Fruit fly (Drosophila melanogaster) whole organism, embryonic: ENCODE results near the gene spz3.

Source experiments
- CG10267 ChIP-seq: fragments of 200-800 bp; sonication (Bioruptor generic); optimal IDR thresholded peaks from 2 replicates; lab custom pipeline; 2018; ENCODE audit warnings: missing biosample characterization, mild to moderate bottlenecking, missing genetic modification characterization, moderate library complexity
- CG11398 ChIP-seq: fragments of 200-800 bp; sonication (Bioruptor generic); optimal IDR thresholded peaks from 2 replicates; lab custom pipeline; 2016; ENCODE audit warnings: missing biosample characterization, missing genetic modification characterization
- CG11456 ChIP-seq: fragments of 200-800 bp; sonication (Bioruptor generic); IDR thresholded peaks from 3 replicates; pipeline ENCODE4 v1.3.6; 2022; ENCODE audit warnings: missing biosample characterization, missing genetic modification characterization
- CG11695 ChIP-seq: fragments of 200-800 bp; sonication (Bioruptor generic); IDR thresholded peaks from 3 replicates; pipeline ENCODE4 v1.3.6; 2022; ENCODE audit warnings: missing biosample characterization, missing genetic modification characterization
- CG12219 ChIP-seq: fragments of 200-800 bp; sonication (Bioruptor generic); optimal IDR thresholded peaks from 3 replicates; lab custom pipeline; 2018; ENCODE audit warnings: missing biosample characterization, mild to moderate bottlenecking, missing genetic modification characterization
- CG12236 ChIP-seq: fragments of 200-800 bp; sonication (Bioruptor generic); optimal IDR thresholded peaks from 2 replicates; lab custom pipeline; 2016; ENCODE audit warnings: missing biosample characterization, missing genetic modification characterization
- CG12942 ChIP-seq: fragments of 200-800 bp; sonication (Bioruptor generic); optimal IDR thresholded peaks from 3 replicates; lab custom pipeline; 2016; ENCODE audit warnings: missing biosample characterization, missing genetic modification characterization
- CG14441 ChIP-seq: fragments of 200-800 bp; sonication (Bioruptor generic); IDR thresholded peaks from 2 replicates; pipeline ENCODE4 v1.3.6; 2022; ENCODE audit warnings: missing biosample characterization, missing genetic modification characterization
- CG17612 ChIP-seq: fragments of 200-800 bp; sonication (Bioruptor generic); IDR thresholded peaks from 2 replicates; pipeline ENCODE4 v1.3.6; 2022; ENCODE audit warnings: missing biosample characterization, missing genetic modification characterization
- CG17802 ChIP-seq: fragments of 200-800 bp; sonication (Bioruptor generic); optimal IDR thresholded peaks from 2 replicates; lab custom pipeline; 2018; ENCODE audit warnings: missing biosample characterization, mild to moderate bottlenecking, missing genetic modification characterization, moderate library complexity
- CG6791 ChIP-seq: fragments of 200-800 bp; sonication (Bioruptor generic); IDR thresholded peaks from 3 replicates; pipeline ENCODE4 v1.3.6; 2022; ENCODE audit warnings: missing biosample characterization, missing genetic modification characterization; ENCODE audit not compliant: partially characterized antibody
- CG6813 ChIP-seq: fragments of 200-800 bp; sonication (Bioruptor generic); optimal IDR thresholded peaks from 2 replicates; lab custom pipeline; 2017; ENCODE audit warnings: missing biosample characterization, missing genetic modification characterization, mild to moderate bottlenecking, moderate library complexity, missing genetic modification reagents
- CG7271 ChIP-seq: fragments of 200-800 bp; sonication (Bioruptor generic); optimal IDR thresholded peaks from 2 replicates; lab custom pipeline; 2018; ENCODE audit warnings: missing biosample characterization, mild to moderate bottlenecking, missing genetic modification characterization, moderate library complexity
- CG7556 ChIP-seq: fragments of 200-800 bp; sonication (Bioruptor generic); optimal IDR thresholded peaks from 2 replicates; lab custom pipeline; 2017; ENCODE audit warnings: missing biosample characterization, mild to moderate bottlenecking, missing genetic modification characterization
- CG7839 ChIP-seq: fragments of 200-800 bp; sonication (Bioruptor generic); optimal IDR thresholded peaks from 3 replicates; lab custom pipeline; 2018; ENCODE audit warnings: missing biosample characterization, mild to moderate bottlenecking, missing genetic modification characterization, moderate library complexity
- CG8478 ChIP-seq: fragments of >200 bp; optimal IDR thresholded peaks from 2 replicates; lab custom pipeline; 2018
- CHES-1-like ChIP-seq: fragments of 200-800 bp; sonication (Bioruptor generic); optimal IDR thresholded peaks from 2 replicates; lab custom pipeline; 2016; ENCODE audit warnings: missing biosample characterization, missing genetic modification characterization
- E2f2 ChIP-seq: fragments of 200-800 bp; sonication (Bioruptor generic); IDR thresholded peaks from 2 replicates; pipeline ENCODE4 v1.3.6; 2022; ENCODE audit warnings: missing biosample characterization, missing genetic modification characterization
- ERR ChIP-seq: fragments of 200-800 bp; sonication (Bioruptor generic); optimal IDR thresholded peaks from 2 replicates; lab custom pipeline; 2016; ENCODE audit warnings: missing biosample characterization, missing genetic modification characterization
- Ets65A ChIP-seq: fragments of 200-800 bp; sonication (Bioruptor generic); peaks from one replicate; lab custom pipeline; 2016; ENCODE audit warnings: missing biosample characterization, missing genetic modification characterization
- GATAe ChIP-seq: fragments of 200-800 bp; sonication (Bioruptor generic); conservative IDR thresholded peaks from 2 replicates; pipeline ENCODE4 v1.3.6; 2022; ENCODE audit warnings: missing biosample characterization, missing genetic modification characterization
- Hsf ChIP-seq: fragments of 200-800 bp; sonication (Bioruptor generic); optimal IDR thresholded peaks from 3 replicates; lab custom pipeline; 2016; ENCODE audit warnings: missing biosample characterization, missing genetic modification characterization
- Lhr ChIP-seq: fragments of 200-800 bp; sonication (Bioruptor generic); optimal IDR thresholded peaks from 3 replicates; lab custom pipeline; 2017; ENCODE audit warnings: mild to moderate bottlenecking, missing biosample characterization, missing genetic modification reagents, missing genetic modification characterization
- MESR4 ChIP-seq: fragments of 200-800 bp; sonication (Bioruptor generic); optimal IDR thresholded peaks from 2 replicates; lab custom pipeline; 2018; ENCODE audit warnings: missing biosample characterization, mild to moderate bottlenecking, missing genetic modification characterization, moderate library complexity
- Meics ChIP-seq: fragments of 200-800 bp; sonication (Bioruptor generic); optimal IDR thresholded peaks from 2 replicates; lab custom pipeline; 2017; ENCODE audit warnings: missing biosample characterization, mild to moderate bottlenecking, missing genetic modification characterization
- Neu2 ChIP-seq: fragments of 200-800 bp; sonication (Bioruptor generic); optimal IDR thresholded peaks from 3 replicates; lab custom pipeline; 2016; ENCODE audit warnings: missing biosample characterization, missing genetic modification characterization, borderline replicate concordance
- Oli ChIP-seq: fragments of 200-800 bp; sonication (Bioruptor generic); optimal IDR thresholded peaks from 2 replicates; lab custom pipeline; 2018; ENCODE audit warnings: missing biosample characterization, mild to moderate bottlenecking, missing genetic modification characterization, moderate library complexity
- Xbp1 ChIP-seq: fragments of 200-800 bp; sonication (Bioruptor generic); optimal IDR thresholded peaks from 3 replicates; lab custom pipeline; 2016; ENCODE audit warnings: missing biosample characterization, mild to moderate bottlenecking, missing genetic modification characterization
- aop ChIP-seq: fragments of 200-800 bp; sonication (Bioruptor generic); IDR thresholded peaks from 2 replicates; pipeline ENCODE4 v1.3.6; 2022; ENCODE audit warnings: missing biosample characterization, missing genetic modification characterization
- cad ChIP-seq: fragments of >200 bp; optimal IDR thresholded peaks from 2 replicates; lab custom pipeline; 2017; ENCODE audit warnings: missing biosample characterization, missing genetic modification characterization
- cas ChIP-seq: fragments of 200-800 bp; sonication (Bioruptor generic); IDR thresholded peaks from 2 replicates; pipeline ENCODE4 v1.3.6; 2022; ENCODE audit warnings: missing biosample characterization, missing genetic modification characterization
- crc ChIP-seq: fragments of 200-800 bp; sonication (Bioruptor generic); optimal IDR thresholded peaks from 2 replicates; lab custom pipeline; 2016; ENCODE audit warnings: missing biosample characterization, missing genetic modification characterization
- crol ChIP-seq: fragments of 200-800 bp; sonication (Bioruptor generic); IDR thresholded peaks from 2 replicates; pipeline ENCODE4 v1.3.6; 2022; ENCODE audit warnings: missing biosample characterization, missing genetic modification characterization
- dm ChIP-seq: fragments of 200-800 bp; sonication (Bioruptor generic); optimal IDR thresholded peaks from 3 replicates; lab custom pipeline; 2016; ENCODE audit warnings: missing biosample characterization, missing genetic modification characterization
- dpn ChIP-seq, 2 experiments: fragments of 200-800 bp; sonication (Bioruptor generic); optimal IDR thresholded peaks; 3 replicates each; lab custom pipeline; 2016; ENCODE audit warnings: missing biosample characterization in 2 of 2, missing genetic modification characterization in 2 of 2
- fd102C ChIP-seq: fragments of 200-800 bp; sonication (Bioruptor generic); optimal IDR thresholded peaks from 2 replicates; lab custom pipeline; 2018; ENCODE audit warnings: missing biosample characterization, mild to moderate bottlenecking, missing genetic modification characterization, moderate library complexity
- fru ChIP-seq: fragments of >200 bp; optimal IDR thresholded peaks from 2 replicates; lab custom pipeline; 2017
- gce ChIP-seq: fragments of 200-800 bp; sonication (Bioruptor generic); IDR thresholded peaks from 3 replicates; pipeline ENCODE4 v1.3.6; 2022; ENCODE audit warnings: missing biosample characterization, missing genetic modification characterization
- gfzf ChIP-seq: fragments of 200-800 bp; sonication (Bioruptor generic); optimal IDR thresholded peaks from 2 replicates; lab custom pipeline; 2016; ENCODE audit warnings: missing biosample characterization, mild to moderate bottlenecking, missing genetic modification characterization, moderate library complexity
- h ChIP-seq: fragments of >200 bp; optimal IDR thresholded peaks from 2 replicates; lab custom pipeline; 2017
- maf-S ChIP-seq: fragments of 200-800 bp; sonication (Bioruptor generic); optimal IDR thresholded peaks from 2 replicates; lab custom pipeline; 2016; ENCODE audit warnings: missing biosample characterization, missing genetic modification characterization
- odd ChIP-seq: fragments of 200-800 bp; sonication (Bioruptor generic); optimal IDR thresholded peaks from 2 replicates; lab custom pipeline; 2017; ENCODE audit warnings: missing biosample characterization, mild to moderate bottlenecking, missing genetic modification characterization
- pan ChIP-seq, 4 experiments: fragments of >200 bp in 3 of 4; fragments of 200-800 bp in 1 of 4; sonication (Bioruptor generic) in 1 of 4; optimal IDR thresholded peaks in 3 of 4; IDR thresholded peaks in 1 of 4; 2 replicates each; pipeline versions ENCODE4 v1.3.6 to Lab custom; 2017 to 2022; ENCODE audit warnings: missing biosample characterization in 2 of 4, missing genetic modification characterization in 2 of 4, mixed read lengths in 1 of 4
- prd ChIP-seq, 3 experiments: fragments of >200 bp in 2 of 3; fragments of 200-800 bp in 1 of 3; sonication (Bioruptor generic) in 1 of 3; optimal IDR thresholded peaks in 2 of 3; IDR thresholded peaks in 1 of 3; 2 replicates in 2 of 3; 3 replicates in 1 of 3; pipeline versions ENCODE4 v1.3.6 to Lab custom; 2017 to 2022; ENCODE audit warnings: missing biosample characterization in 1 of 3, missing genetic modification characterization in 1 of 3
- sd ChIP-seq: fragments of 200-800 bp; sonication (Bioruptor generic); optimal IDR thresholded peaks from 3 replicates; lab custom pipeline; 2018; ENCODE audit warnings: missing biosample characterization, mild to moderate bottlenecking, missing genetic modification characterization, moderate library complexity
- sens ChIP-seq: fragments of 200-800 bp; sonication (Bioruptor generic); peaks from one replicate; lab custom pipeline; 2016; ENCODE audit warnings: missing biosample characterization, missing genetic modification characterization
- wek ChIP-seq: fragments of 200-800 bp; sonication (Bioruptor generic); optimal IDR thresholded peaks from 3 replicates; lab custom pipeline; 2018; ENCODE audit warnings: missing biosample characterization, mild to moderate bottlenecking, missing genetic modification characterization, moderate library complexity
- yki ChIP-seq: fragments of >200 bp; optimal IDR thresholded peaks from 3 replicates; lab custom pipeline; 2018

spz3 gene

DNA sequence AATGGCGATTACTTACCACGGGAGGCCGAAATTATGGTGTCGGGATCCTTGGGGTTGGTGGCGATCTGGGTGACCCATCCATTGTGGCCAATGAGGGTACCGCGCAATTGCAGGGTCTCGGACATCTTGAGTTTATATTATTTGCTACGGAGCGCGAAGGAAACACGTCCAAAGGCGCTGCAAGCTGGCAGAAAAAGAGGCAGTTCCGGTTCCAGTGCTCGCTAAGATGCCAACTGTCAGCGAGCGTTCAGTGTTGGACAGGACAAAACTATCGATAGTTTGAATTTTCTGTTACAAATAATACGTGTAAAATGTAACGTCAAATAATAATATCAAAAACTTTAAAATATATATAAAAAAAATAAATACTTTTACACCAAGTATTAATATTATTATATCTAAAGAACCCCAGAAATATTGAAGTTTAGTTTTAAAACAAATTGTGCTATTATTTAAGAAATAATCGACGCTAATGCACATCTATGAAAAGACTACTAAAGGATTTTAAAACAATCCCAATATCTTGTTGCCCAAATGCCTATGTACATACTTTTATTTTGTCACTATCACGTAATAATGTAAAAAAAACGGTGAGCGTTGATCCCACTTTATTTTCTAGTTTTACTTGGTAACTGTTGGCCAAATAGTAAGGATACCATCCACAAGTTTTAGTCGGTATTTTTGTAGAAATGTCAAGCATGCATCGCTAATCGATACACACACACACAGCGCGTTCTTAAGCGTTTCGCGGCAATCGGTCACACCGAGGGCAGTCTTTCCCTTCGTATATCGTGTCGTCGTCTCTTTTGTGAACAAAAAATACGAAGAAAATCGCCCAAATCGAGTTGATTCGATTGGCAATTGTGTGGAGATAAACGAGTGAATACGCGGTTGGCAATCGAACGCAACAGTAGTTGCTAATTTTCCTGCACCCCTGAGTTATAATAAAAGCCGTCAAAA lies 52.0 kb downstream of the spz3 start, which contains the start of the genes Rack1 and mts (continued):
- peak; percentile 79 for TF ChIP-seq CG12219 (GFP tag; lab: Kevin White, UChicago)
- TF ChIP-seq h (lab: Kevin White, UChicago), result no peak
- TF ChIP-seq CG11695, result peak; percentile 58; the same call in 2 of the 3 replicates
- peak; percentile 68 for TF ChIP-seq CG11398
- TF ChIP-seq fd102C (GFP tag; lab: Kevin White, UChicago), result peak; percentile 61
- no peak for TF ChIP-seq prd (optimal IDR thresholded peaks at IDR 0.05; lab: Kevin White, UChicago)
- peak; percentile 57; the same call in 2 of the 3 replicates for TF ChIP-seq prd (GFP tag; IDR thresholded peaks at IDR 0.05; lab: Robert Waterston, UW)
- TF ChIP-seq fru (lab: Kevin White, UChicago), result no peak
- peak; percentile 72 for TF ChIP-seq CG12942
- TF ChIP-seq cas (GFP tag; lab: Robert Waterston, UW), result peak; percentile 58
- TF ChIP-seq odd (GFP tag; lab: Kevin White, UChicago), result peak; percentile 86
- TF ChIP-seq ERR (GFP tag; lab: Kevin White, UChicago), result peak; percentile 71
- peak; percentile 93 for TF ChIP-seq CG7271 (tag; lab: Kevin White, UChicago)
- TF ChIP-seq Oli (tag; lab: Kevin White, UChicago), result peak; percentile 71
- TF ChIP-seq cad (GFP tag; lab: Kevin White, UChicago), result no peak
- peak; percentile 64 for TF ChIP-seq CHES-1-like (GFP tag; lab: Kevin White, UChicago)
- peak; percentile 72 for TF ChIP-seq Lhr (GFP tag; lab: Kevin White, UChicago)
- no peak for TF ChIP-seq Neu2 (GFP tag; lab: Kevin White, UChicago)
- TF ChIP-seq aop (GFP tag; lab: Robert Waterston, UW), result 0 out of 2 replicates have a peak, but pooled peaks have one; percentile 11
- peak; percentile 82 for TF ChIP-seq Xbp1 (GFP tag; lab: Kevin White, UChicago)
- peak; percentile 94 for TF ChIP-seq CG6813 (GFP tag; lab: Kevin White, UChicago)
- TF ChIP-seq gfzf (GFP tag; lab: Kevin White, UChicago), result peak; percentile 92
- peak; percentile 92 for TF ChIP-seq CG11456 (GFP tag; lab: Robert Waterston, UW)
- peak; percentile 71 for TF ChIP-seq CG6791
- TF ChIP-seq yki (lab: Kevin White, UChicago), result no peak
- TF ChIP-seq crc (GFP tag; lab: Kevin White, UChicago), result peak; percentile 66
- TF ChIP-seq dm (GFP tag; lab: Kevin White, UChicago), result peak; percentile 92
- TF ChIP-seq MESR4 (GFP tag; lab: Kevin White, UChicago), result peak; percentile 99
- TF ChIP-seq sd (tag; lab: Kevin White, UChicago), result no peak
- peak; percentile 93 for TF ChIP-seq sens
- TF ChIP-seq Ets65A (GFP tag; lab: Kevin White, UChicago), result peak; percentile 95
- TF ChIP-seq CG10267, result peak; percentile 93
- peak; percentile 73 for TF ChIP-seq CG17802 (tag; lab: Kevin White, UChicago)
- TF ChIP-seq CG14441 (GFP tag; lab: Robert Waterston, UW), result peak; percentile 67
- peak; percentile 60 for TF ChIP-seq CG12236 (GFP tag; lab: Kevin White, UChicago)
- TF ChIP-seq Meics (GFP tag; lab: Kevin White, UChicago), result peak; percentile 93
- peak; percentile 85 for TF ChIP-seq wek (GFP tag; lab: Kevin White, UChicago)
- peak; percentile 50; the same call in 1 of the 2 replicates for TF ChIP-seq E2f2
- TF ChIP-seq dpn (GFP tag; optimal IDR thresholded peaks at IDR 0.05; lab: Kevin White, UChicago), result peak; percentile 66 to 80
- TF ChIP-seq GATAe (GFP tag; lab: Robert Waterston, UW), result no peak
- TF ChIP-seq CG7556 (GFP tag; lab: Kevin White, UChicago), result peak; percentile 59
- peak; percentile 88; the same call in 2 of the 3 replicates for TF ChIP-seq gce (GFP tag; lab: Robert Waterston, UW)
- peak; percentile 69; the same call in 1 of the 2 replicates for TF ChIP-seq CG17612 (GFP tag; lab: Robert Waterston, UW)
- TF ChIP-seq pan (optimal IDR thresholded peaks at IDR 0.05; lab: Kevin White, UChicago), result no peak
- peak in 1 of 2 experiments; percentile 75 for TF ChIP-seq pan (GFP tag; optimal IDR thresholded peaks at IDR 0.05 in 1 of 2, IDR thresholded peaks at IDR 0.05 in 1 of 2)
- TF ChIP-seq crol (GFP tag; lab: Robert Waterston, UW), result 0 out of 2 replicates have a peak, but pooled peaks have one; percentile 31
- TF ChIP-seq CG7839 (tag; lab: Kevin White, UChicago), result peak; percentile 82
- TF ChIP-seq maf-S, result peak; percentile 82
- TF ChIP-seq CG8478 (lab: Kevin White, UChicago), result no peak
- peak; percentile 74 for TF ChIP-seq Hsf (GFP tag; lab: Kevin White, UChicago)
